Fruit fly (Drosophila melanogaster): ENCODE results near the gene CG5866.

DNA sequence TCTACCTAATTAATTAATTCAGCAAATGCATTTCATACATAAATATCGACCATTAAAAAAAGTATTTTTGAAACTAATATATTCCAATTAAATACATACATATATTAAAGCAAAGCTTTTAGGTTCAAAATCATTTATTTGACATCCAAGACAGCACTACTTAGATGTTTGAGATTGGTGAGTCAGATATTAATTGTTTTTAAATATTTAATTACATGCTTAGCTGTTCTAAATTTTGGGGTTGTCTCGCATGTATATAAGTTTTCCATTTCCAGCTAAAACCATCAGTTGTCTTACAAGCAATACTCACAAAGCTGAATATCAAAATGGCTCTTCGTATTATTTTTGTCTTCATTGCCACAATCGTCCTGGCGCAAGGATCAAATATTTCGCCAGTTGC, 2.9 kb downstream of the CG5866 start, which contains the start of gene CG42834:
- TF ChIP-seq CG8159 (tag; optimal IDR thresholded peaks at IDR 0.05) (no peak), CG15710 (tag; optimal IDR thresholded peaks at IDR 0.05) (no peak), CG17806 (tag; optimal IDR thresholded peaks at IDR 0.05) (no peak), Ets98B (GFP tag; IDR thresholded peaks at IDR 0.05) (no peak), CG32121 (GFP tag; IDR thresholded peaks at IDR 0.05) (no peak)

Measured in whole organism, pupa.